Fruit fly (Drosophila melanogaster) whole organism, embryonic: ENCODE data around the gene Spn27A.

Experiments used
- CG11560 ChIP-seq: fragments of 200-800 bp; sonication (Bioruptor generic); IDR thresholded peaks from 3 replicates; pipeline ENCODE4 v1.3.6; 2022; ENCODE audit warnings: missing biosample characterization, missing genetic modification characterization
- CG11695 ChIP-seq: fragments of 200-800 bp; sonication (Bioruptor generic); IDR thresholded peaks from 3 replicates; pipeline ENCODE4 v1.3.6; 2022; ENCODE audit warnings: missing biosample characterization, missing genetic modification characterization
- CG12071 ChIP-seq: fragments of 200-800 bp; sonication (Bioruptor generic); optimal IDR thresholded peaks from 3 replicates; lab custom pipeline; 2018; ENCODE audit warnings: missing biosample characterization, mild to moderate bottlenecking, missing genetic modification characterization
- CG12391 ChIP-seq: fragments of 200-800 bp; sonication (Bioruptor generic); optimal IDR thresholded peaks from 3 replicates; lab custom pipeline; 2018; ENCODE audit warnings: missing biosample characterization, mild to moderate bottlenecking, missing genetic modification characterization, moderate library complexity
- CG12744 ChIP-seq: fragments of 200-800 bp; sonication (Bioruptor generic); optimal IDR thresholded peaks from 2 replicates; lab custom pipeline; 2016; ENCODE audit warnings: missing biosample characterization, missing genetic modification characterization
- CG12942 ChIP-seq: fragments of 200-800 bp; sonication (Bioruptor generic); optimal IDR thresholded peaks from 3 replicates; lab custom pipeline; 2016; ENCODE audit warnings: missing biosample characterization, missing genetic modification characterization
- CG1603 ChIP-seq: fragments of 200-800 bp; sonication (Bioruptor generic); optimal IDR thresholded peaks from 2 replicates; lab custom pipeline; 2019; ENCODE audit warnings: missing biosample characterization, mild to moderate bottlenecking, missing genetic modification characterization, moderate library complexity
- CG17186 ChIP-seq: fragments of 200-800 bp; sonication (Bioruptor generic); optimal IDR thresholded peaks from 3 replicates; lab custom pipeline; 2017; ENCODE audit warnings: missing biosample characterization, missing genetic modification reagents, missing genetic modification characterization
- CG17359 ChIP-seq: fragments of 200-800 bp; sonication (Bioruptor generic); optimal IDR thresholded peaks from 3 replicates; lab custom pipeline; 2018; ENCODE audit warnings: missing biosample characterization, mild to moderate bottlenecking, missing genetic modification characterization, moderate library complexity
- CG3838 ChIP-seq: fragments of 200-800 bp; sonication (Bioruptor generic); optimal IDR thresholded peaks from 3 replicates; lab custom pipeline; 2016; ENCODE audit warnings: missing biosample characterization, missing genetic modification characterization
- CG5245 ChIP-seq: fragments of 200-800 bp; sonication (Bioruptor generic); optimal IDR thresholded peaks from 3 replicates; lab custom pipeline; 2016; ENCODE audit warnings: missing biosample characterization, missing genetic modification characterization
- CG6813 ChIP-seq: fragments of 200-800 bp; sonication (Bioruptor generic); optimal IDR thresholded peaks from 2 replicates; lab custom pipeline; 2017; ENCODE audit warnings: missing biosample characterization, missing genetic modification characterization, mild to moderate bottlenecking, moderate library complexity, missing genetic modification reagents
- CG7372 ChIP-seq: fragments of 200-800 bp; sonication (Bioruptor generic); IDR thresholded peaks from 2 replicates; pipeline ENCODE4 v1.3.6; 2022; ENCODE audit warnings: missing biosample characterization, missing genetic modification characterization
- CG8281 ChIP-seq: fragments of 200-800 bp; sonication (Bioruptor generic); optimal IDR thresholded peaks from 2 replicates; lab custom pipeline; 2018; ENCODE audit warnings: missing biosample characterization, mild to moderate bottlenecking, missing genetic modification characterization, moderate library complexity
- CG8290 ChIP-seq, 3 experiments: fragments of 200-800 bp; sonication (Bioruptor generic); optimal IDR thresholded peaks; 2 replicates each; lab custom pipeline; 2016 to 2019; ENCODE audit warnings: missing biosample characterization in 3 of 3, missing genetic modification characterization in 3 of 3, mild to moderate bottlenecking in 2 of 3, moderate library complexity in 1 of 3
- CG8359 ChIP-seq: fragments of 200-800 bp; sonication (Bioruptor generic); optimal IDR thresholded peaks from 2 replicates; lab custom pipeline; 2017; ENCODE audit warnings: missing biosample characterization, mild to moderate bottlenecking, missing genetic modification characterization, borderline replicate concordance
- CG8388 ChIP-seq: fragments of 200-800 bp; sonication (Bioruptor generic); optimal IDR thresholded peaks from 2 replicates; lab custom pipeline; 2019; ENCODE audit warnings: missing biosample characterization, mild to moderate bottlenecking, missing genetic modification characterization, moderate library complexity
- CG8765 ChIP-seq: fragments of 200-800 bp; sonication (Bioruptor generic); IDR thresholded peaks from 2 replicates; pipeline ENCODE4 v1.3.6; 2022; ENCODE audit warnings: missing biosample characterization, missing genetic modification characterization
- CG9215 ChIP-seq: fragments of 200-800 bp; sonication (Bioruptor generic); IDR thresholded peaks from 2 replicates; pipeline ENCODE4 v1.3.6; 2022; ENCODE audit warnings: missing biosample characterization, missing genetic modification characterization
- CG9817 ChIP-seq: fragments of 200-800 bp; sonication (Bioruptor generic); optimal IDR thresholded peaks from 2 replicates; lab custom pipeline; 2018; ENCODE audit warnings: missing biosample characterization, mild to moderate bottlenecking, missing genetic modification characterization, moderate library complexity
- Eip74EF ChIP-seq, 2 experiments: fragments of 200-800 bp in 1 of 2; fragments of >200 bp in 1 of 2; sonication (Bioruptor generic) in 1 of 2; optimal IDR thresholded peaks; 2 replicates each; lab custom pipeline; 2017 to 2019; ENCODE audit warnings: missing biosample characterization in 2 of 2, missing genetic modification characterization in 2 of 2, mild to moderate bottlenecking in 1 of 2, moderate library complexity in 1 of 2
- Elba2 ChIP-seq: fragments of 200-800 bp; sonication (Bioruptor generic); optimal IDR thresholded peaks from 3 replicates; lab custom pipeline; 2016; ENCODE audit warnings: missing biosample characterization, missing genetic modification characterization
- Ets65A ChIP-seq: fragments of 200-800 bp; sonication (Bioruptor generic); peaks from one replicate; lab custom pipeline; 2016; ENCODE audit warnings: missing biosample characterization, missing genetic modification characterization
- Hmr ChIP-seq: fragments of 200-800 bp; sonication (Bioruptor generic); optimal IDR thresholded peaks from 3 replicates; lab custom pipeline; 2017; ENCODE audit warnings: mild to moderate bottlenecking, missing biosample characterization, missing genetic modification reagents, missing genetic modification characterization
- Hr3 ChIP-seq: fragments of 200-800 bp; sonication (Bioruptor generic); optimal IDR thresholded peaks from 3 replicates; lab custom pipeline; 2016; ENCODE audit warnings: missing biosample characterization, missing genetic modification characterization
- Hr39 ChIP-seq: fragments of >200 bp; optimal IDR thresholded peaks from 2 replicates; lab custom pipeline; 2017
- Hsf ChIP-seq: fragments of 200-800 bp; sonication (Bioruptor generic); optimal IDR thresholded peaks from 3 replicates; lab custom pipeline; 2016; ENCODE audit warnings: missing biosample characterization, missing genetic modification characterization
- Meics ChIP-seq: fragments of 200-800 bp; sonication (Bioruptor generic); optimal IDR thresholded peaks from 2 replicates; lab custom pipeline; 2017; ENCODE audit warnings: missing biosample characterization, mild to moderate bottlenecking, missing genetic modification characterization
- NC2β ChIP-seq: fragments of 200-800 bp; sonication (Bioruptor generic); optimal IDR thresholded peaks from 2 replicates; lab custom pipeline; 2016; ENCODE audit warnings: missing biosample characterization, missing genetic modification characterization
- NK7.1 ChIP-seq: fragments of 200-800 bp; sonication (Bioruptor generic); optimal IDR thresholded peaks from 3 replicates; lab custom pipeline; 2016; ENCODE audit warnings: missing biosample characterization, missing genetic modification characterization
- Ravus ChIP-seq: fragments of 200-800 bp; sonication (Bioruptor generic); IDR thresholded peaks from 2 replicates; pipeline ENCODE4 v1.3.6; 2022; ENCODE audit warnings: missing biosample characterization, missing genetic modification characterization
- Six4 ChIP-seq: fragments of 200-800 bp; sonication (Bioruptor generic); optimal IDR thresholded peaks from 2 replicates; lab custom pipeline; 2016; ENCODE audit warnings: missing biosample characterization, missing genetic modification characterization
- Sox100B ChIP-seq: fragments of 200-800 bp; sonication (Bioruptor generic); optimal IDR thresholded peaks from 3 replicates; lab custom pipeline; 2018; ENCODE audit warnings: missing biosample characterization, mild to moderate bottlenecking, missing genetic modification characterization
- Vsx1 ChIP-seq: fragments of 200-800 bp; sonication (Bioruptor generic); optimal IDR thresholded peaks from 2 replicates; lab custom pipeline; 2017; ENCODE audit warnings: missing biosample characterization, mild to moderate bottlenecking, missing genetic modification characterization, missing genetic modification reagents
- al ChIP-seq: fragments of 200-800 bp; sonication (Bioruptor generic); IDR thresholded peaks from 2 replicates; pipeline ENCODE4 v1.3.6; 2022; ENCODE audit warnings: missing biosample characterization, missing genetic modification characterization
- bsh ChIP-seq, 2 experiments: fragments of 200-800 bp; sonication (Bioruptor generic); optimal IDR thresholded peaks; 2 replicates each; lab custom pipeline; 2017 to 2018; ENCODE audit warnings: mild to moderate bottlenecking in 2 of 2, missing biosample characterization in 2 of 2, missing genetic modification characterization in 2 of 2, moderate library complexity in 1 of 2
- cato ChIP-seq: fragments of 200-800 bp; sonication (Bioruptor generic); optimal IDR thresholded peaks from 2 replicates; lab custom pipeline; 2016; ENCODE audit warnings: missing biosample characterization, missing genetic modification characterization, borderline replicate concordance
- eve ChIP-seq, 2 experiments: fragments of >200 bp; optimal IDR thresholded peaks; 2 replicates each; lab custom pipeline; 2017; ENCODE audit warnings: missing biosample characterization in 2 of 2, missing genetic modification characterization in 2 of 2
- gro ChIP-seq: fragments of 200-800 bp; sonication (Bioruptor generic); optimal IDR thresholded peaks from 2 replicates; lab custom pipeline; 2016; ENCODE audit warnings: missing biosample characterization, missing genetic modification characterization
- ken ChIP-seq: fragments of 200-800 bp; sonication (Bioruptor generic); IDR thresholded peaks from 3 replicates; pipeline ENCODE4 v1.3.6; 2022; ENCODE audit warnings: missing biosample characterization, missing genetic modification characterization
- otp ChIP-seq: fragments of 200-800 bp; sonication (Bioruptor generic); IDR thresholded peaks from 3 replicates; pipeline ENCODE4, ENCODE4 v1.3.6; 2022; ENCODE audit warnings: missing biosample characterization, missing genetic modification characterization
- p53 ChIP-seq: fragments of 200-800 bp; sonication (Bioruptor generic); optimal IDR thresholded peaks from 2 replicates; lab custom pipeline; 2016; ENCODE audit warnings: missing biosample characterization, missing genetic modification characterization
- psq ChIP-seq: fragments of 200-800 bp; sonication (Bioruptor generic); optimal IDR thresholded peaks from 2 replicates; lab custom pipeline; 2017; ENCODE audit warnings: missing biosample characterization, missing genetic modification characterization
- scrt ChIP-seq: fragments of 200-800 bp; sonication (Bioruptor generic); optimal IDR thresholded peaks from 2 replicates; lab custom pipeline; 2018; ENCODE audit warnings: missing biosample characterization, mild to moderate bottlenecking, missing genetic modification characterization, moderate library complexity
- sd ChIP-seq: fragments of 200-800 bp; sonication (Bioruptor generic); optimal IDR thresholded peaks from 3 replicates; lab custom pipeline; 2018; ENCODE audit warnings: missing biosample characterization, mild to moderate bottlenecking, missing genetic modification characterization, moderate library complexity
- sob ChIP-seq: fragments of 200-800 bp; sonication (Bioruptor generic); IDR thresholded peaks from 2 replicates; pipeline ENCODE4 v1.3.6; 2022; ENCODE audit warnings: missing biosample characterization, missing genetic modification characterization
- tap ChIP-seq: fragments of 200-800 bp; optimal IDR thresholded peaks from 3 replicates; lab custom pipeline; 2019; ENCODE audit warnings: missing biosample characterization, mild to moderate bottlenecking, missing genetic modification characterization, moderate library complexity
- vfl ChIP-seq: fragments of 200-800 bp; sonication (Bioruptor generic); optimal IDR thresholded peaks from 2 replicates; lab custom pipeline; 2016; ENCODE audit warnings: missing biosample characterization, missing genetic modification characterization
- yki ChIP-seq: fragments of >200 bp; optimal IDR thresholded peaks from 3 replicates; lab custom pipeline; 2018

Spn27A gene

dm6 chr2L:6673211-6674012, at the start of gene Spn27A:
TSS of gene Spn27A (minus strand) at chr2L:6673347.
- TF ChIP-seq CG9215 (GFP tag; lab: Robert Waterston, UW): no peak
- no peak for TF ChIP-seq CG8765
- TF ChIP-seq CG12942: peak; percentile 36
- TF ChIP-seq NC2β (GFP tag; lab: Kevin White, UChicago): peak; percentile 46
- no peak for TF ChIP-seq CG7372 (GFP tag; lab: Robert Waterston, UW)
- TF ChIP-seq CG8281 (tag; lab: Kevin White, UChicago): peak; percentile 21
- peak; percentile 38 for TF ChIP-seq scrt (GFP tag; lab: Kevin White, UChicago)
- TF ChIP-seq cato (GFP tag; lab: Kevin White, UChicago): no peak
- peak; percentile 3 for TF ChIP-seq CG17186 (GFP tag; lab: Kevin White, UChicago)
- no peak for TF ChIP-seq eve (GFP tag; optimal IDR thresholded peaks at IDR 0.05; lab: Kevin White, UChicago)
- no peak for TF ChIP-seq Vsx1 (GFP tag; lab: Kevin White, UChicago)
- TF ChIP-seq Ravus (GFP tag; lab: Robert Waterston, UW): no peak
- TF ChIP-seq vfl: peak; percentile 6
- TF ChIP-seq Meics (GFP tag; lab: Kevin White, UChicago): no peak
- TF ChIP-seq Hsf (GFP tag; lab: Kevin White, UChicago): peak; percentile 68
- TF ChIP-seq CG8388 (GFP tag; lab: Kevin White, UChicago): peak; percentile 49
- TF ChIP-seq tap: no peak
- no peak for TF ChIP-seq CG11560 (tag; lab: Robert Waterston, UW)
- TF ChIP-seq CG17359 (tag; lab: Kevin White, UChicago): peak; percentile 70
- no peak for TF ChIP-seq CG5245 (GFP tag; lab: Kevin White, UChicago)
- peak; percentile 25 for TF ChIP-seq CG9817 (tag; lab: Kevin White, UChicago)
- TF ChIP-seq CG8359 (GFP tag; lab: Kevin White, UChicago): no peak
- TF ChIP-seq CG6813 (GFP tag; lab: Kevin White, UChicago): peak; percentile 25
- TF ChIP-seq yki (lab: Kevin White, UChicago): no peak
- TF ChIP-seq Ets65A (GFP tag; lab: Kevin White, UChicago): peak; percentile 95
- TF ChIP-seq p53 (GFP tag; lab: Kevin White, UChicago): peak; percentile 58
- TF ChIP-seq Elba2 (GFP tag; lab: Kevin White, UChicago): peak; percentile 19
- no peak for TF ChIP-seq sd
- TF ChIP-seq sob (GFP tag; lab: Robert Waterston, UW): 0 out of 2 replicates have a peak, but pooled peaks have one; percentile 35
- TF ChIP-seq Hr39 (lab: Kevin White, UChicago): no peak
- TF ChIP-seq CG11695: 0 out of 3 replicates have a peak, but pooled peaks have one; percentile 19
- TF ChIP-seq psq (GFP tag; lab: Kevin White, UChicago): no peak
- TF ChIP-seq Six4: peak; percentile 25
- TF ChIP-seq bsh (GFP tag; optimal IDR thresholded peaks at IDR 0.05; lab: Kevin White, UChicago): peak; percentile 18 to 68
- TF ChIP-seq al (GFP tag; lab: Robert Waterston, UW): no peak
- peak; percentile 38 for TF ChIP-seq Hr3
- TF ChIP-seq Sox100B (GFP tag; lab: Kevin White, UChicago): peak; percentile 59
- TF ChIP-seq CG12744 (GFP tag; lab: Kevin White, UChicago): no peak
- TF ChIP-seq CG1603: peak; percentile 68
- TF ChIP-seq CG12391 (tag; lab: Kevin White, UChicago): peak; percentile 72
- no peak for TF ChIP-seq otp (GFP tag; lab: Robert Waterston, UW)
- TF ChIP-seq ken: peak; percentile 50; the same call in 2 of the 3 replicates
- peak; percentile 58 for TF ChIP-seq gro (GFP tag; lab: Kevin White, UChicago)
- TF ChIP-seq CG12071 (GFP tag; lab: Kevin White, UChicago): no peak
- peak; percentile 34 for TF ChIP-seq CG8290 (GFP tag; optimal IDR thresholded peaks at IDR 0.05; lab: Kevin White, UChicago)
- peak in 1 of 2 experiments; percentile 55 for TF ChIP-seq CG8290 (tag; optimal IDR thresholded peaks at IDR 0.05; lab: Kevin White, UChicago)
- TF ChIP-seq Eip74EF (GFP tag; optimal IDR thresholded peaks at IDR 0.05; lab: Kevin White, UChicago): peak in 1 of 2 experiments; percentile 53
- peak; percentile 42 for TF ChIP-seq NK7.1
- TF ChIP-seq Hmr (GFP tag; lab: Kevin White, UChicago): no peak
- TF ChIP-seq CG3838 (GFP tag; lab: Kevin White, UChicago): no peak
